Worm (Caenorhabditis elegans): ENCODE data around the gene Y59A8B.26.

ce11 chrV:18001268-18001667 lies 9.4 kb downstream of the Y59A8B.26 start, which contains the start of gene lon-8:
- TF ChIP-seq snpc-4 (tag; optimal IDR thresholded peaks at IDR 0.05) (no peak), unc-39 (tag; optimal IDR thresholded peaks at IDR 0.05) (no peak), nhr-28 (tag; optimal IDR thresholded peaks at IDR 0.05) (no peak), nhr-76 (tag; optimal IDR thresholded peaks at IDR 0.05) (no peak), unc-120 (tag; optimal IDR thresholded peaks at IDR 0.05; ENCODE audit: poor library complexity, severe bottlenecking) (no peak)
